Worm (Caenorhabditis elegans): ENCODE data around the gene pap-2.

pap-2 gene

ce11 chrII:9653679-9654078 is 44.5 kb upstream of the pap-2 start, which contains the start of gene ZK1307.2:
TSS of gene ZK1307.2 (minus strand) at chrII:9653952.
- TF ChIP-seq nhr-77 (tag; optimal IDR thresholded peaks at IDR 0.05) (no peak), mdl-1 (tag; optimal IDR thresholded peaks at IDR 0.05) (no peak), lsy-12 (tag; optimal IDR thresholded peaks at IDR 0.05) (no peak), fos-1 (tag; optimal IDR thresholded peaks at IDR 0.05) (no peak), nhr-11 (tag; optimal IDR thresholded peaks at IDR 0.05) (no peak), elt-1 (tag; optimal IDR thresholded peaks at IDR 0.05) (no peak), nhr-43 (tag; optimal IDR thresholded peaks at IDR 0.05; ENCODE audit: poor library complexity, severe bottlenecking) (no peak), fkh-10 (GFP tag; optimal IDR thresholded peaks at IDR 0.05) (no peak), mml-1 (tag; optimal IDR thresholded peaks at IDR 0.05) (no peak), skn-1 (tag; optimal IDR thresholded peaks at IDR 0.05) (no peak), ceh-28 (tag; optimal IDR thresholded peaks at IDR 0.05) (no peak), zag-1 (tag; optimal IDR thresholded peaks at IDR 0.05) (no peak), egl-5 (tag; optimal IDR thresholded peaks at IDR 0.05) (no peak), ceh-82 (tag; optimal IDR thresholded peaks at IDR 0.05) (no peak), nhr-76 (tag; optimal IDR thresholded peaks at IDR 0.05) (no peak)

- TF ChIP-seq tbx-2 (tag; optimal IDR thresholded peaks at IDR 0.05) = no peak
- TF ChIP-seq lin-15B (tag; optimal IDR thresholded peaks at IDR 0.05) = no peak
- no peak for TF ChIP-seq nhr-12 (tag; optimal IDR thresholded peaks at IDR 0.05)
- TF ChIP-seq ZK546.5 (tag; optimal IDR thresholded peaks at IDR 0.05) = no peak
- no peak for TF ChIP-seq zag-1 (tag; optimal IDR thresholded peaks at IDR 0.05)
- no peak for TF ChIP-seq fkh-2 (tag; optimal IDR thresholded peaks at IDR 0.05)
- no peak for TF ChIP-seq sea-2 (GFP tag; optimal IDR thresholded peaks at IDR 0.05)
- TF ChIP-seq snpc-4 (tag; optimal IDR thresholded peaks at IDR 0.05) = no peak
These were observed 43.7 kb upstream of the pap-2 start, which contains the start of gene ZK1307.3 for ce11 chrII:9652919-9653318. TSS of gene ZK1307.3 (minus strand) at chrII:9653019.

- TF ChIP-seq lsy-12 (tag; optimal IDR thresholded peaks at IDR 0.05) = no peak
- no peak for TF ChIP-seq nhr-28 (tag; optimal IDR thresholded peaks at IDR 0.05)
- TF ChIP-seq ztf-4 (tag; optimal IDR thresholded peaks at IDR 0.05) = no peak
- no peak for TF ChIP-seq ceh-16 (tag; optimal IDR thresholded peaks at IDR 0.05)
- TF ChIP-seq tbx-2 (tag; optimal IDR thresholded peaks at IDR 0.05) = no peak
- TF ChIP-seq unc-62 (GFP tag; optimal IDR thresholded peaks at IDR 0.05) = no peak
- TF ChIP-seq elt-1 (tag; optimal IDR thresholded peaks at IDR 0.05) = no peak
- no peak for TF ChIP-seq nhr-23 (tag; optimal IDR thresholded peaks at IDR 0.05)
- no peak for TF ChIP-seq elt-2 (tag; optimal IDR thresholded peaks at IDR 0.05)
- no peak for TF ChIP-seq ceh-82 (tag; optimal IDR thresholded peaks at IDR 0.05)
- TF ChIP-seq ama-1 (optimal IDR thresholded peaks at IDR 0.05) = no peak
- TF ChIP-seq pha-4 (tag; optimal IDR thresholded peaks at IDR 0.05) = no peak
- no peak for TF ChIP-seq fkh-10 (GFP tag; optimal IDR thresholded peaks at IDR 0.05)
- no peak for TF ChIP-seq nhr-77 (tag; optimal IDR thresholded peaks at IDR 0.05)
- no peak for TF ChIP-seq egl-5 (tag; optimal IDR thresholded peaks at IDR 0.05)
- no peak for TF ChIP-seq hmg-11 (tag; optimal IDR thresholded peaks at IDR 0.05)
- no peak for TF ChIP-seq nhr-25 (tag; optimal IDR thresholded peaks at IDR 0.05)
- TF ChIP-seq lin-15B (tag; optimal IDR thresholded peaks at IDR 0.05) = no peak
These were observed 42.5 kb upstream of the pap-2 start, which contains the start of gene ZK1307.4 for ce11 chrII:9651700-9652099. TSS of gene ZK1307.4 (minus strand) at chrII:9651800.

ce11 chrII:9649191-9649590 is 40.0 kb upstream of the pap-2 start, which contains the start of gene ZK1307.9:
TSS of gene ZK1307.9 (plus strand) at chrII:9649491.
- TF ChIP-seq unc-39 (tag; optimal IDR thresholded peaks at IDR 0.05) = no peak
- TF ChIP-seq lin-15B (tag; optimal IDR thresholded peaks at IDR 0.05) = no peak
- TF ChIP-seq hmg-11 (tag; optimal IDR thresholded peaks at IDR 0.05) = no peak

ce11 chrII:9646928-9647838 is 38.0 kb upstream of the pap-2 start, which contains the start of gene sqv-8:
TSS of gene sqv-8 (plus strand) at chrII:9646978.
- TF ChIP-seq lsy-12 (tag; optimal IDR thresholded peaks at IDR 0.05) (no peak), fkh-10 (GFP tag; optimal IDR thresholded peaks at IDR 0.05) (no peak), jun-1 (tag; optimal IDR thresholded peaks at IDR 0.05) (no peak), ztf-4 (tag; optimal IDR thresholded peaks at IDR 0.05) (no peak), tbx-2 (tag; optimal IDR thresholded peaks at IDR 0.05) (no peak), egl-5 (tag; optimal IDR thresholded peaks at IDR 0.05) (no peak), nfya-1 (tag; optimal IDR thresholded peaks at IDR 0.05; ENCODE audit: insufficient read depth) (peak; percentile 33), ceh-28 (tag; optimal IDR thresholded peaks at IDR 0.05) (peak; percentile 63), pha-4 (tag; optimal IDR thresholded peaks at IDR 0.05) (no peak), elt-2 (tag; optimal IDR thresholded peaks at IDR 0.05) (peak; percentile 73), nhr-25 (tag; optimal IDR thresholded peaks at IDR 0.05) (no peak), elt-3 (tag; optimal IDR thresholded peaks at IDR 0.05) (no peak)

Measured in whole organism, L3 larva.